Worm (Caenorhabditis elegans) whole organism, L4 larva: ENCODE data around the gene F31E8.5.
A peak's percentile ranks its signal among the peaks of the same experiment; 100 is the strongest.

ENCODE experiments used
- F10B5.3 ChIP-seq: sonication (generic microtip); optimal IDR thresholded peaks from 2 replicates; lab custom pipeline; 2016; ENCODE audit warnings: mild to moderate bottlenecking, missing genetic modification characterization, missing compliant biosample characterization
- F26F4.8 ChIP-seq: fragments of 200-800 bp; sonication (Bioruptor generic); conservative IDR thresholded peaks from 2 replicates; pipeline ENCODE4 v1.3.6; 2022; ENCODE audit warnings: missing genetic modification characterization, missing compliant biosample characterization
- T20F7.1 ChIP-seq: fragments of 200-800 bp; sonication (Bioruptor generic); optimal IDR thresholded peaks from 2 replicates; lab custom pipeline; 2018; ENCODE audit warnings: mild to moderate bottlenecking, missing genetic modification characterization, missing compliant biosample characterization
- T26A8.4 ChIP-seq: fragments of 200-800 bp; sonication (Bioruptor generic); IDR thresholded peaks from 2 replicates; pipeline ENCODE4 v1.3.6; 2022; ENCODE audit warnings: missing genetic modification characterization, missing compliant biosample characterization
- Y105C5A.15 ChIP-seq: fragments of 200-800 bp; sonication (Bioruptor generic); IDR thresholded peaks from 2 replicates; pipeline ENCODE4 v1.3.6; 2022; ENCODE audit warnings: missing genetic modification characterization, missing compliant biosample characterization
- ZK337.2 ChIP-seq: fragments of 200-800 bp; sonication (Bioruptor generic); IDR thresholded peaks from 2 replicates; pipeline ENCODE4 v1.3.6; 2022; ENCODE audit warnings: missing genetic modification reagents, missing genetic modification characterization, missing compliant biosample characterization
- ZK546.5 ChIP-seq, 2 experiments: sonication (generic microtip); optimal IDR thresholded peaks; 2 replicates each; lab custom pipeline; 2017; ENCODE audit warnings: missing biosample characterization in 2 of 2, missing genetic modification characterization in 2 of 2
- aha-1 ChIP-seq: fragments of 150-350 bp; peaks from one replicate; lab custom pipeline; 2014; ENCODE audit warnings: missing biosample characterization, missing genetic modification characterization
- attf-4 ChIP-seq: sonication (generic microtip); optimal IDR thresholded peaks from 3 replicates; lab custom pipeline; 2017; ENCODE audit warnings: missing biosample characterization, missing genetic modification characterization
- ceh-32 ChIP-seq: sonication (generic microtip); optimal IDR thresholded peaks from 2 replicates; lab custom pipeline; 2016; ENCODE audit warnings: mild to moderate bottlenecking, missing genetic modification characterization, missing compliant biosample characterization; ENCODE audit not compliant: poor library complexity
- ceh-82 ChIP-seq: sonication (generic microtip); optimal IDR thresholded peaks from 2 replicates; lab custom pipeline; 2017; ENCODE audit warnings: missing biosample characterization, missing genetic modification characterization
- ces-1 ChIP-seq: fragments of 150-350 bp; sonication (generic microtip); optimal IDR thresholded peaks from 4 replicates; lab custom pipeline; 2014; ENCODE audit warnings: missing biosample characterization, missing genetic modification reagents, missing genetic modification characterization
- daf-16 ChIP-seq, 3 experiments: sonication (generic microtip); optimal IDR thresholded peaks; 2 replicates each; lab custom pipeline; 2016 to 2017; ENCODE audit warnings: missing genetic modification characterization in 3 of 3, missing genetic modification reagents in 3 of 3, mild to moderate bottlenecking in 2 of 3, missing compliant biosample characterization in 2 of 3, missing biosample characterization in 1 of 3, moderate library complexity in 1 of 3
- dmd-6 ChIP-seq: fragments of 200-800 bp; sonication (Bioruptor generic); IDR thresholded peaks from 2 replicates; pipeline ENCODE4 v1.3.6; 2022; ENCODE audit warnings: missing genetic modification reagents, missing genetic modification characterization, missing compliant biosample characterization
- dmd-9 ChIP-seq: fragments of 200-800 bp; sonication (Bioruptor generic); IDR thresholded peaks from 2 replicates; pipeline ENCODE4 v1.3.6; 2022; ENCODE audit warnings: missing genetic modification reagents, missing genetic modification characterization, missing compliant biosample characterization
- dve-1 ChIP-seq: sonication (generic microtip); optimal IDR thresholded peaks from 2 replicates; lab custom pipeline; 2017; ENCODE audit warnings: antibody characterized with exemption, mild to moderate bottlenecking, missing genetic modification characterization, missing compliant biosample characterization; ENCODE audit not compliant: insufficient read depth
- egl-27 ChIP-seq: sonication (generic microtip); optimal IDR thresholded peaks from 3 replicates; lab custom pipeline; 2017; ENCODE audit warnings: missing biosample characterization, missing genetic modification reagents, missing genetic modification characterization
- fkh-10 ChIP-seq: fragments of 150-350 bp; optimal IDR thresholded peaks from 2 replicates; lab custom pipeline; 2014; ENCODE audit warnings: missing biosample characterization, missing genetic modification reagents, missing genetic modification characterization
- hif-1 ChIP-seq, 2 experiments: sonication (generic microtip); optimal IDR thresholded peaks; 2 replicates each; lab custom pipeline; 2016 to 2017; ENCODE audit warnings: missing compliant biosample characterization in 2 of 2, missing genetic modification characterization in 2 of 2, missing genetic modification reagents in 2 of 2, missing genotype in 2 of 2, mild to moderate bottlenecking in 1 of 2
- hlh-11 ChIP-seq: fragments of 200-800 bp; sonication (Bioruptor generic); optimal IDR thresholded peaks from 2 replicates; lab custom pipeline; 2018; ENCODE audit warnings: mild to moderate bottlenecking, missing genetic modification characterization, missing compliant biosample characterization
- hmg-1.1 ChIP-seq: fragments of 200-800 bp; sonication (Bioruptor generic); IDR thresholded peaks from 2 replicates; pipeline ENCODE4 v1.3.6; 2022; ENCODE audit warnings: missing genetic modification reagents, missing genetic modification characterization, missing compliant biosample characterization
- lim-7 ChIP-seq: fragments of 200-800 bp; sonication (Bioruptor generic); IDR thresholded peaks from 2 replicates; pipeline ENCODE4 v1.3.6; 2022; ENCODE audit warnings: missing genetic modification characterization, missing compliant biosample characterization
- lin-1 ChIP-seq: fragments of 200-800 bp; sonication (Bioruptor generic); IDR thresholded peaks from 2 replicates; pipeline ENCODE4 v1.3.6; 2022; ENCODE audit warnings: missing genetic modification reagents, missing genetic modification characterization, missing compliant biosample characterization
- lin-15B ChIP-seq: fragments of 150-350 bp; sonication (generic microtip); optimal IDR thresholded peaks from 3 replicates; lab custom pipeline; 2014; ENCODE audit warnings: missing biosample characterization, missing genetic modification characterization
- lin-38 ChIP-seq: fragments of 200-800 bp; sonication (Bioruptor generic); IDR thresholded peaks from 2 replicates; pipeline ENCODE4 v1.3.6; 2022; ENCODE audit warnings: missing genetic modification reagents, missing genetic modification characterization, missing compliant biosample characterization
- lir-3 ChIP-seq: sonication (generic microtip); optimal IDR thresholded peaks from 2 replicates; lab custom pipeline; 2016; ENCODE audit warnings: mild to moderate bottlenecking, missing genetic modification characterization, missing compliant biosample characterization
- mdl-1 ChIP-seq, 2 experiments: fragments of 150-350 bp in 1 of 2; sonication (generic microtip) in 1 of 2; optimal IDR thresholded peaks; 2 replicates each; lab custom pipeline; 2014 to 2017; ENCODE audit warnings: missing biosample characterization in 2 of 2, missing genetic modification characterization in 2 of 2
- mes-2 ChIP-seq: sonication (generic microtip); optimal IDR thresholded peaks from 2 replicates; lab custom pipeline; 2016; ENCODE audit warnings: missing genotype, mild to moderate bottlenecking, missing genetic modification characterization, missing compliant biosample characterization; ENCODE audit not compliant: poor library complexity, severe bottlenecking
- mxl-3 ChIP-seq: fragments of 200-800 bp; sonication (Bioruptor generic); optimal IDR thresholded peaks from 2 replicates; lab custom pipeline; 2018; ENCODE audit warnings: mild to moderate bottlenecking, missing genetic modification characterization, missing compliant biosample characterization
- nhr-28 ChIP-seq: fragments of 150-350 bp; optimal IDR thresholded peaks from 2 replicates; lab custom pipeline; 2014; ENCODE audit warnings: missing biosample characterization, missing genetic modification characterization
- pha-4 ChIP-seq, 2 experiments: fragments of 150-350 bp in 1 of 2; fragments of 200-800 bp in 1 of 2; sonication (Bioruptor generic) in 1 of 2; IDR thresholded peaks in 1 of 2; optimal IDR thresholded peaks in 1 of 2; 2 replicates each; pipeline versions ENCODE4 v1.3.6 to Lab custom; 2014 to 2022; ENCODE audit warnings: missing genetic modification characterization in 2 of 2, missing genetic modification reagents in 2 of 2, missing biosample characterization in 1 of 2, missing compliant biosample characterization in 1 of 2
- sdz-12 ChIP-seq: fragments of 200-800 bp; sonication (Bioruptor generic); optimal IDR thresholded peaks from 2 replicates; lab custom pipeline; 2018; ENCODE audit warnings: mild to moderate bottlenecking, missing genetic modification characterization, missing compliant biosample characterization
- snpc-1.2 ChIP-seq: fragments of 200-800 bp; sonication (Bioruptor generic); IDR thresholded peaks from 2 replicates; pipeline ENCODE4 v1.3.6; 2022; ENCODE audit warnings: missing genetic modification reagents, missing genetic modification characterization, missing compliant biosample characterization
- snpc-4 ChIP-seq: fragments of 150-350 bp; optimal IDR thresholded peaks from 2 replicates; lab custom pipeline; 2014; ENCODE audit warnings: missing biosample characterization, missing genetic modification characterization
- unc-130 ChIP-seq: sonication (generic microtip); optimal IDR thresholded peaks from 2 replicates; lab custom pipeline; 2016; ENCODE audit warnings: missing genetic modification reagents, missing genetic modification characterization, missing compliant biosample characterization
- unc-62 ChIP-seq, 3 experiments: fragments of 150-350 bp in 1 of 3; sonication (generic microtip); optimal IDR thresholded peaks in 2 of 3; peaks in 1 of 3; 1 replicate in 1 of 3; 2 replicates in 2 of 3; lab custom pipeline; 2014 to 2017; ENCODE audit warnings: missing biosample characterization in 3 of 3, missing genetic modification characterization in 3 of 3, missing genetic modification reagents in 3 of 3, missing genotype in 1 of 3
- vab-7 ChIP-seq: fragments of 200-800 bp; sonication (Bioruptor generic); IDR thresholded peaks from 2 replicates; pipeline ENCODE4 v1.3.6; 2022; ENCODE audit warnings: missing genetic modification reagents, missing genetic modification characterization, missing compliant biosample characterization

The F31E8.5 gene

DNA sequence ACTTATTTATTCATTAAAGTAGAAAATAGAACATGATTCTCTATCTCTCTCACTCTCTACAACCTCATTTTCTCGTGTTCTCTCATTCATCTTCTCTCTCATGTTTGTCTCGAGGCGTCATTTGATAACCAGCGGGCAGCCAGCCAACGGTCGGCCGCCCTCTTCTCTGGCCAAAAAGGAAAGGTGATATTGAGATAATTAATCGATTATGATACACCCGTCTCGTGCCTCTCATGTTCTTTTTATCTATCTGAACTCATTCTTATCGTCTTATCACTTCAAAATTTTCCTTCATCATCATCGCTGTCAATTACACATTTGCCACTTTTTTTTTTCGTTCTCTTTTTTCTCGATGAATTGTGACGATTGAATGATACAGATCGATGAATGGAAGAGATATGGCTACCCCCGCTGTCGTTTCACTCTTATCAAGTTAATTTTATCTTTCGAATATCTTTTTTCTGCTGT lies 35.6 kb upstream of the F31E8.5 start (continued):
- peak; percentile 48 for TF ChIP-seq T26A8.4
- TF ChIP-seq snpc-4 (tag; lab: Kevin White, UChicago) = no peak
- TF ChIP-seq snpc-1.2 (GFP tag; lab: Robert Waterston, UW) = no peak

DNA sequence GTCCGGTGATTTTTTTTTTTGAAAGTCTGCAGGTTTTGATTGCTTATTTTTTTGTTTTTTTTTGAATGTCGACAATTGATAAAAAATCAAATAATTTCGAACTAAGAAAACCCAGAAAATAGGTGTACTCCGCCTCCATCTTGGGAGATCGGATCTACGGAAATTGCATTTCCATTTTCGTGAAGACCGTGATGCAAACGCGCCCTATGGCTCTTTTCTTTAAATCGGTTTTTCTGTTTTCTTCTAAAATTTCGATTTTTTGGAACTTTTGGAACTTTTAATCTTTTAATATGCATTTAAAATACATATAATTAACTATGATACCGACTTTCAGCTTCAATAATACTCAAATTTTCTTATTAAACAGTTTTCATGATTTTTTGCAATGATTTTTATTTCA lies 34.9 kb upstream of the F31E8.5 start:
- peak; percentile 80 for TF ChIP-seq lin-38 (GFP tag; lab: Robert Waterston, UW)
- no peak for TF ChIP-seq nhr-28 (tag; lab: Kevin White, UChicago)
- TF ChIP-seq lim-7 (GFP tag; lab: Robert Waterston, UW) = no peak
- peak; percentile 43 for TF ChIP-seq mes-2 (tag; lab: Kevin White, UChicago)

DNA sequence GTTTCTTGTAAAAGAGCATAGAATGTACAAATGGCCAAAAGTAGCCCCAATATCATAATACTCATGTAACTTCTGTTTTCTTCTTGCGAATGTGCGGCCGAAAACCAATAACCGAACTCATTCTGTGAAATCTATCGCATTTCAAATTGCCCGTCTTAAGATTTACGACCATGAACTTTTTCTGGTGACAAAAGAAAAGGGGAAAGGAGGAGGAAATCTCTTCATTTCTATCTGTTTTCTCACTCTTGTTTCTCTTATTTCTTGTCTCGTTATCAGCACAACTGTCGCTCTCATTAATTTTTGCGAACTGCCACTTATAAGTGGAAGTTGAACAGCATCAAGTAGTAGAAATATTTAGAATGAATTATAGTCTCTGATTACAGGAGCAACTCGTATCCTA lies 34.0 kb upstream of the F31E8.5 start:
- no peak for TF ChIP-seq lir-3 (tag; lab: Kevin White, UChicago)
- TF ChIP-seq unc-62 (GFP tag; optimal IDR thresholded peaks at IDR 0.05 in 1 of 2; lab: Kevin White, UChicago) = peak in 1 of 2 experiments; percentile 92
- no peak for TF ChIP-seq unc-62 (tag; optimal IDR thresholded peaks at IDR 0.05; lab: Kevin White, UChicago)
- TF ChIP-seq lin-1 (GFP tag; lab: Robert Waterston, UW) = no peak
- no peak for TF ChIP-seq mxl-3 (GFP tag; lab: Kevin White, UChicago)
- TF ChIP-seq nhr-28 (tag; lab: Kevin White, UChicago) = peak; percentile 68
- peak; percentile 38 for TF ChIP-seq dmd-6 (GFP tag; lab: Robert Waterston, UW)
- no peak for TF ChIP-seq attf-4 (tag; lab: Kevin White, UChicago)
- no peak for TF ChIP-seq Y105C5A.15
- no peak for TF ChIP-seq fkh-10 (GFP tag; lab: Kevin White, UChicago)
- no peak for TF ChIP-seq ces-1 (GFP tag; lab: Kevin White, UChicago)
- no peak for TF ChIP-seq vab-7 (GFP tag; lab: Robert Waterston, UW)
- peak; percentile 48 for TF ChIP-seq hlh-11
- no peak for TF ChIP-seq daf-16 (GFP tag; optimal IDR thresholded peaks at IDR 0.05; lab: Kevin White, UChicago)
- peak; percentile 20 for TF ChIP-seq daf-16 (tag; optimal IDR thresholded peaks at IDR 0.05; lab: Kevin White, UChicago)
- TF ChIP-seq unc-130 (GFP tag; lab: Kevin White, UChicago) = no peak
- peak; percentile 31 for TF ChIP-seq aha-1 (tag; lab: Kevin White, UChicago)
- TF ChIP-seq ZK337.2 = no peak
- TF ChIP-seq dmd-9 (GFP tag; lab: Robert Waterston, UW) = no peak
- no peak for TF ChIP-seq dve-1 (tag; lab: Kevin White, UChicago)
- TF ChIP-seq snpc-4 (tag; lab: Kevin White, UChicago) = no peak
- no peak for TF ChIP-seq egl-27 (tag; lab: Kevin White, UChicago)
- no peak for TF ChIP-seq F26F4.8 (GFP tag; lab: Robert Waterston, UW)
- peak in 1 of 2 experiments; percentile 56 for TF ChIP-seq mdl-1 (tag; optimal IDR thresholded peaks at IDR 0.05; lab: Kevin White, UChicago)
- TF ChIP-seq ceh-82 (tag; lab: Kevin White, UChicago) = no peak

DNA sequence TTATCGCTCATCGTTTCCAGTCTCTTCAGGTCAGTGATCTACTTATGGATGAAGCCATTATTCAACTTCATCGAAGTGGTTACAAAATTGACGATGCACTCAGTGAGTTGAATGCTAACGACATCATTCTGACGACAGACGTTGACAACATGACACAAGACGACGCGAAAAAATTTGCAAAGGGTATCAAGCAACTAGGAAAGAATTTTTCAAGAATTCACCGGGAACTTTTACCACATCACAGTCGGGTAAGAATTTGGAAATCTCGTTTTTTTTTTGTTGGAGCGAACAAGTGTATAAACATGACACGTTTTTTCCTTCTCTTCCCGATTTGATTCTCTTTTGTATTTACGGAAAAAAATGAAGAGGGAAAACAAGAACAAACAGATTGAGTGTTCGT lies 33.6 kb upstream of the F31E8.5 start:
- TF ChIP-seq ceh-82 (tag; lab: Kevin White, UChicago) (no peak), mes-2 (tag; lab: Kevin White, UChicago) (no peak), lir-3 (tag; lab: Kevin White, UChicago) (no peak), dmd-9 (GFP tag; lab: Robert Waterston, UW) (no peak), ZK546.5 (tag; optimal IDR thresholded peaks at IDR 0.05; lab: Kevin White, UChicago) (no peak), unc-62 (GFP tag; optimal IDR thresholded peaks at IDR 0.05 in 1 of 2; lab: Kevin White, UChicago) (peak in 1 of 2 experiments; percentile 93), unc-62 (tag; optimal IDR thresholded peaks at IDR 0.05; lab: Kevin White, UChicago) (no peak), hif-1 (tag; optimal IDR thresholded peaks at IDR 0.05; lab: Kevin White, UChicago) (no peak), T20F7.1 (GFP tag; lab: Kevin White, UChicago) (no peak), pha-4 (GFP tag; IDR thresholded peaks at IDR 0.05; lab: Robert Waterston, UW) (no peak), pha-4 (tag; optimal IDR thresholded peaks at IDR 0.05; lab: Kevin White, UChicago) (peak; percentile 13), hmg-1.1 (GFP tag; lab: Robert Waterston, UW) (no peak), ceh-32 (tag; lab: Kevin White, UChicago) (no peak), lim-7 (GFP tag; lab: Robert Waterston, UW) (no peak), sdz-12 (GFP tag; lab: Kevin White, UChicago) (no peak), lin-15B (tag; lab: Kevin White, UChicago) (no peak), F10B5.3 (tag; lab: Kevin White, UChicago) (no peak)
